Worm (Caenorhabditis elegans) whole organism, midembryonic: ENCODE measurements around the gene C16C8.19.

Experiments used
- T22C8.4 ChIP-seq: fragments of 200-800 bp; sonication (Bioruptor generic); IDR thresholded peaks from 2 replicates; pipeline ENCODE4 v1.3.6; 2022; ENCODE audit warnings: missing genetic modification characterization, missing compliant biosample characterization
- cog-1 ChIP-seq: sonication (generic microtip); optimal IDR thresholded peaks from 2 replicates; lab custom pipeline; 2016; ENCODE audit warnings: missing genetic modification characterization, missing compliant biosample characterization
- flt-1 ChIP-seq: fragments of 200-800 bp; sonication (Bioruptor generic); IDR thresholded peaks from 2 replicates; pipeline ENCODE4 v1.3.6; 2022; ENCODE audit warnings: missing genetic modification characterization, missing compliant biosample characterization
- klf-2 ChIP-seq: fragments of 200-800 bp; sonication (Bioruptor generic); conservative IDR thresholded peaks from 2 replicates; pipeline ENCODE4 v1.3.6; 2022; ENCODE audit warnings: missing genetic modification reagents, missing genetic modification characterization, missing compliant biosample characterization
- med-1 ChIP-seq: sonication (generic microtip); optimal IDR thresholded peaks from 2 replicates; lab custom pipeline; 2017; ENCODE audit warnings: missing genetic modification characterization, mild to moderate bottlenecking, missing compliant biosample characterization, antibody characterized with exemption, missing genetic modification reagents; ENCODE audit not compliant: insufficient read depth

DNA sequence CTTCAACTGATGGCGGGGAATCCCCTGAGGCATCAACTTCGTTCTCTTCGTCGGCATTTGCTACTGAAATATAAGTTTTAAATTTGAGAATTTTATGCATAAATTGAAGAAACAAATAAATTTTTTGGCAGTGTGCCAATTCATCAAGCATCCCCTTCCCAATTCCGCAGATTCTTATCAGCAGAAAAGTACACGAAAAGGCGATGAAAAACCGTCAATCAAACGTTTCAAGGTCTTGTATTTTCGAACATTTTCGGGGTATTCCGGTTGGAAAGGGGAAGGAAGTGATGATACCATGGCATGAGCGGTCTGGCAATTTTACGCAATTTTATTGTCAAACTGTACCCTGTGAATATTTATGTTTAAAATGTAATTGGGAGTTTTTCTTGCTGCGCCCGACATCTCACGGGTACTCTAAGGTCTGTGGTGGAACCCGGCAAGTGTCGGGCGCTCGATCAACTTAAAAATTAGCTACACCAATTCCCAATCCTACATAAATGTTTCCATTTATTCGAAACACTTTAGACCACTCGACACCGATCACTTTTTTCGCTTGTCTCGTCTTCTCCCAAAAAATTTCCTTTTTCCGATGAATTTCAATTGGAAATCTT is 23.3 kb upstream of the C16C8.19 start:
- TF ChIP-seq klf-2 (GFP tag; lab: Robert Waterston, UW), result no peak
- TF ChIP-seq med-1, result no peak
- no peak for TF ChIP-seq cog-1 (tag; lab: Kevin White, UChicago)
- no peak for TF ChIP-seq T22C8.4 (GFP tag; lab: Robert Waterston, UW)
- no peak for TF ChIP-seq flt-1 (GFP tag; lab: Robert Waterston, UW)
